Fruit fly (Drosophila melanogaster) whole organism, embryonic: Measurements from ENCODE around the gene CG42823.

Source experiments
- Adf1 ChIP-seq: fragments of 200-800 bp; sonication (Bioruptor generic); IDR thresholded peaks from 2 replicates; pipeline ENCODE4 v1.3.6; 2022; ENCODE audit warnings: missing biosample characterization, missing genetic modification characterization
- B-H2 ChIP-seq: fragments of 200-800 bp; sonication (Bioruptor generic); optimal IDR thresholded peaks from 2 replicates; lab custom pipeline; 2018; ENCODE audit warnings: missing biosample characterization, mild to moderate bottlenecking, missing genetic modification characterization
- CG10209 ChIP-seq: fragments of 200-800 bp; sonication (Bioruptor generic); optimal IDR thresholded peaks from 3 replicates; lab custom pipeline; 2017; ENCODE audit warnings: missing biosample characterization, mild to moderate bottlenecking, missing genetic modification characterization, missing genetic modification reagents
- CG10431 ChIP-seq: fragments of 200-800 bp; sonication (Bioruptor generic); optimal IDR thresholded peaks from 3 replicates; lab custom pipeline; 2018; ENCODE audit warnings: missing biosample characterization, mild to moderate bottlenecking, missing genetic modification characterization
- CG10462 ChIP-seq: fragments of 200-800 bp; sonication (Bioruptor generic); optimal IDR thresholded peaks from 2 replicates; lab custom pipeline; 2016; ENCODE audit warnings: missing biosample characterization, missing genetic modification characterization
- CG12744 ChIP-seq: fragments of 200-800 bp; sonication (Bioruptor generic); optimal IDR thresholded peaks from 2 replicates; lab custom pipeline; 2016; ENCODE audit warnings: missing biosample characterization, missing genetic modification characterization
- CG14860 ChIP-seq: fragments of 200-800 bp; sonication (Bioruptor generic); IDR thresholded peaks from 3 replicates; pipeline ENCODE4 v1.3.6; 2022; ENCODE audit warnings: missing biosample characterization, missing genetic modification characterization; ENCODE audit not compliant: partially characterized antibody
- CG18599 ChIP-seq: fragments of 200-800 bp; sonication (Bioruptor generic); optimal IDR thresholded peaks from 3 replicates; lab custom pipeline; 2017; ENCODE audit warnings: missing biosample characterization, missing genetic modification characterization, mild to moderate bottlenecking, moderate library complexity, missing genetic modification reagents
- CG30020 ChIP-seq: fragments of 200-800 bp; optimal IDR thresholded peaks from 2 replicates; lab custom pipeline; 2019; ENCODE audit warnings: missing biosample characterization, mild to moderate bottlenecking, missing genetic modification characterization, moderate library complexity
- CG3281 ChIP-seq: fragments of 200-800 bp; sonication (Bioruptor generic); optimal IDR thresholded peaks from 3 replicates; lab custom pipeline; 2017; ENCODE audit warnings: missing biosample characterization, mild to moderate bottlenecking, missing genetic modification characterization
- CG6854 ChIP-seq: fragments of 200-800 bp; sonication (Bioruptor generic); optimal IDR thresholded peaks from 3 replicates; lab custom pipeline; 2017; ENCODE audit warnings: missing biosample characterization, mild to moderate bottlenecking, missing genetic modification characterization
- CG7556 ChIP-seq: fragments of 200-800 bp; sonication (Bioruptor generic); optimal IDR thresholded peaks from 2 replicates; lab custom pipeline; 2017; ENCODE audit warnings: missing biosample characterization, mild to moderate bottlenecking, missing genetic modification characterization
- CG8290 ChIP-seq, 3 experiments: fragments of 200-800 bp; sonication (Bioruptor generic); optimal IDR thresholded peaks; 2 replicates each; lab custom pipeline; 2016 to 2019; ENCODE audit warnings: missing biosample characterization in 3 of 3, missing genetic modification characterization in 3 of 3, mild to moderate bottlenecking in 2 of 3, moderate library complexity in 1 of 3
- D19A ChIP-seq: fragments of 200-800 bp; optimal IDR thresholded peaks from 3 replicates; lab custom pipeline; 2019; ENCODE audit warnings: missing biosample characterization, mild to moderate bottlenecking, missing genetic modification characterization, moderate library complexity
- D19B ChIP-seq: fragments of 200-800 bp; sonication (Bioruptor generic); optimal IDR thresholded peaks from 2 replicates; lab custom pipeline; 2017; ENCODE audit warnings: missing biosample characterization, mild to moderate bottlenecking, missing genetic modification characterization
- Dfd ChIP-seq, 2 experiments: fragments of >200 bp; optimal IDR thresholded peaks; 2 replicates each; lab custom pipeline; 2017; ENCODE audit warnings: missing biosample characterization in 2 of 2, missing genetic modification characterization in 2 of 2
- Ets97D ChIP-seq: fragments of 200-800 bp; sonication (Bioruptor generic); optimal IDR thresholded peaks from 3 replicates; lab custom pipeline; 2016; ENCODE audit warnings: missing biosample characterization, missing genetic modification characterization
- Gug ChIP-seq: fragments of 200-800 bp; sonication (Bioruptor generic); IDR thresholded peaks from 4 replicates; pipeline ENCODE4 v1.3.6; 2022; ENCODE audit warnings: missing biosample characterization, missing genetic modification characterization
- HHEX ChIP-seq: fragments of 200-800 bp; sonication (Bioruptor generic); optimal IDR thresholded peaks from 3 replicates; lab custom pipeline; 2017; ENCODE audit warnings: missing biosample characterization, mild to moderate bottlenecking, missing genetic modification characterization, missing genetic modification reagents
- HLHmδ ChIP-seq: fragments of 200-800 bp; sonication (Bioruptor generic); optimal IDR thresholded peaks from 2 replicates; lab custom pipeline; 2018; ENCODE audit warnings: missing biosample characterization, mild to moderate bottlenecking, missing genetic modification characterization, moderate library complexity
- HmgD ChIP-seq: fragments of 200-800 bp; sonication (Bioruptor generic); optimal IDR thresholded peaks from 3 replicates; lab custom pipeline; 2016; ENCODE audit warnings: missing biosample characterization, missing genetic modification characterization
- Jarid2 ChIP-seq: fragments of 200-800 bp; sonication (Bioruptor generic); optimal IDR thresholded peaks from 3 replicates; lab custom pipeline; 2017; ENCODE audit warnings: mild to moderate bottlenecking, missing biosample characterization, missing genetic modification reagents, missing genetic modification characterization
- MESR4 ChIP-seq: fragments of 200-800 bp; sonication (Bioruptor generic); optimal IDR thresholded peaks from 2 replicates; lab custom pipeline; 2018; ENCODE audit warnings: missing biosample characterization, mild to moderate bottlenecking, missing genetic modification characterization, moderate library complexity
- Mes4 ChIP-seq: fragments of 200-800 bp; sonication (Bioruptor generic); optimal IDR thresholded peaks from 2 replicates; lab custom pipeline; 2016; ENCODE audit warnings: missing biosample characterization, missing genetic modification characterization
- Oli ChIP-seq: fragments of 200-800 bp; sonication (Bioruptor generic); optimal IDR thresholded peaks from 2 replicates; lab custom pipeline; 2018; ENCODE audit warnings: missing biosample characterization, mild to moderate bottlenecking, missing genetic modification characterization, moderate library complexity
- Ptx1 ChIP-seq: fragments of 200-800 bp; sonication (Bioruptor generic); IDR thresholded peaks from 2 replicates; pipeline ENCODE4 v1.3.6; 2022; ENCODE audit warnings: missing biosample characterization, missing genetic modification characterization
- Rfx ChIP-seq: fragments of 200-800 bp; sonication (Bioruptor generic); IDR thresholded peaks from 2 replicates; pipeline ENCODE4 v1.3.6; 2022; ENCODE audit warnings: missing biosample characterization, missing genetic modification characterization
- Sox102F ChIP-seq: fragments of 200-800 bp; sonication (Bioruptor generic); optimal IDR thresholded peaks from 2 replicates; lab custom pipeline; 2018; ENCODE audit warnings: missing biosample characterization, mild to moderate bottlenecking, missing genetic modification characterization, moderate library complexity
- YL-1 ChIP-seq: fragments of 200-800 bp; sonication (Bioruptor generic); optimal IDR thresholded peaks from 3 replicates; lab custom pipeline; 2017; ENCODE audit warnings: missing biosample characterization, mild to moderate bottlenecking, missing genetic modification characterization
- br ChIP-seq: fragments of >200 bp; optimal IDR thresholded peaks from 2 replicates; lab custom pipeline; 2017
- bsh ChIP-seq, 2 experiments: fragments of 200-800 bp; sonication (Bioruptor generic); optimal IDR thresholded peaks; 2 replicates each; lab custom pipeline; 2017 to 2018; ENCODE audit warnings: mild to moderate bottlenecking in 2 of 2, missing biosample characterization in 2 of 2, missing genetic modification characterization in 2 of 2, moderate library complexity in 1 of 2
- emc ChIP-seq: fragments of 200-800 bp; sonication (Bioruptor generic); optimal IDR thresholded peaks from 2 replicates; lab custom pipeline; 2016; ENCODE audit warnings: missing biosample characterization, missing genetic modification characterization
- ems ChIP-seq: fragments of 200-800 bp; sonication (Bioruptor generic); optimal IDR thresholded peaks from 3 replicates; lab custom pipeline; 2016; ENCODE audit warnings: missing biosample characterization, missing genetic modification characterization
- en ChIP-seq: fragments of 200-800 bp; sonication (Bioruptor generic); optimal IDR thresholded peaks from 2 replicates; lab custom pipeline; 2016; ENCODE audit warnings: missing biosample characterization, missing genetic modification characterization
- grau ChIP-seq: fragments of 200-800 bp; optimal IDR thresholded peaks from 3 replicates; lab custom pipeline; 2019; ENCODE audit warnings: missing biosample characterization, mild to moderate bottlenecking, missing genetic modification characterization, moderate library complexity
- gt ChIP-seq: fragments of 200-800 bp; sonication (Bioruptor generic); IDR thresholded peaks from 2 replicates; pipeline ENCODE4 v1.3.6; 2022; ENCODE audit warnings: missing biosample characterization, missing genetic modification characterization
- hbn ChIP-seq: fragments of 200-800 bp; sonication (Bioruptor generic); IDR thresholded peaks from 2 replicates; pipeline ENCODE4 v1.3.6; 2022; ENCODE audit warnings: missing biosample characterization, missing genetic modification characterization; ENCODE audit not compliant: partially characterized antibody
- ind ChIP-seq: fragments of 200-800 bp; sonication (Bioruptor generic); optimal IDR thresholded peaks from 3 replicates; lab custom pipeline; 2016; ENCODE audit warnings: missing biosample characterization, missing genetic modification characterization
- kah ChIP-seq: fragments of 200-800 bp; sonication (Bioruptor generic); optimal IDR thresholded peaks from 2 replicates; lab custom pipeline; 2018; ENCODE audit warnings: missing biosample characterization, mild to moderate bottlenecking, missing genetic modification characterization
- nmo ChIP-seq: fragments of 200-800 bp; sonication (Bioruptor generic); optimal IDR thresholded peaks from 2 replicates; lab custom pipeline; 2018; ENCODE audit warnings: missing biosample characterization, mild to moderate bottlenecking, missing genetic modification characterization, moderate library complexity
- org-1 ChIP-seq: fragments of 200-800 bp; sonication (Bioruptor generic); optimal IDR thresholded peaks from 2 replicates; lab custom pipeline; 2017; ENCODE audit warnings: missing biosample characterization, missing genetic modification characterization
- pan ChIP-seq, 4 experiments: fragments of >200 bp in 3 of 4; fragments of 200-800 bp in 1 of 4; sonication (Bioruptor generic) in 1 of 4; optimal IDR thresholded peaks in 3 of 4; IDR thresholded peaks in 1 of 4; 2 replicates each; pipeline versions ENCODE4 v1.3.6 to Lab custom; 2017 to 2022; ENCODE audit warnings: missing biosample characterization in 2 of 4, missing genetic modification characterization in 2 of 4, mixed read lengths in 1 of 4
- pho ChIP-seq: fragments of 200-800 bp; sonication (Bioruptor generic); optimal IDR thresholded peaks from 2 replicates; lab custom pipeline; 2016; ENCODE audit warnings: missing biosample characterization, missing genetic modification characterization
- ro ChIP-seq: fragments of 200-800 bp; sonication (Bioruptor generic); IDR thresholded peaks from 2 replicates; pipeline ENCODE4 v1.3.6; 2022; ENCODE audit warnings: missing biosample characterization, missing genetic modification characterization
- salm ChIP-seq: fragments of 200-800 bp; sonication (Bioruptor generic); optimal IDR thresholded peaks from 2 replicates; lab custom pipeline; 2018; ENCODE audit warnings: missing biosample characterization, mild to moderate bottlenecking, missing genetic modification characterization
- stwl ChIP-seq: fragments of 200-800 bp; sonication (Bioruptor generic); optimal IDR thresholded peaks from 3 replicates; lab custom pipeline; 2018; ENCODE audit warnings: missing biosample characterization, mild to moderate bottlenecking, missing genetic modification characterization, moderate library complexity
- trem ChIP-seq: fragments of 200-800 bp; optimal IDR thresholded peaks from 3 replicates; lab custom pipeline; 2019; ENCODE audit warnings: missing biosample characterization, mild to moderate bottlenecking, missing genetic modification characterization, moderate library complexity
- wdn ChIP-seq: fragments of 200-800 bp; sonication (Bioruptor generic); IDR thresholded peaks from 2 replicates; pipeline ENCODE4 v1.3.6; 2022; ENCODE audit warnings: missing biosample characterization, missing genetic modification characterization

The CG42823 gene

dm6 chr3R:17394318-17395188 lies 10.4 kb downstream of the CG42823 start, which contains the start of gene CREG (continued):
- no peak for TF ChIP-seq CG12744 (GFP tag; lab: Kevin White, UChicago)
- TF ChIP-seq Sox102F (GFP tag; lab: Kevin White, UChicago), result peak; percentile 24
- no peak for TF ChIP-seq CG8290 (GFP tag; optimal IDR thresholded peaks at IDR 0.05; lab: Kevin White, UChicago)
- TF ChIP-seq CG8290 (tag; optimal IDR thresholded peaks at IDR 0.05; lab: Kevin White, UChicago), result no peak
- no peak for TF ChIP-seq emc (GFP tag; lab: Kevin White, UChicago)
- no peak for TF ChIP-seq HLHmδ (GFP tag; lab: Kevin White, UChicago)
- peak; percentile 28 for TF ChIP-seq CG7556 (GFP tag; lab: Kevin White, UChicago)
- TF ChIP-seq YL-1 (GFP tag; lab: Kevin White, UChicago), result peak; percentile 32
- TF ChIP-seq gt (GFP tag; lab: Robert Waterston, UW), result no peak
- TF ChIP-seq kah (GFP tag; lab: Kevin White, UChicago), result no peak
- TF ChIP-seq HmgD, result no peak
- peak in 1 of 2 experiments; percentile 64 for TF ChIP-seq pan (optimal IDR thresholded peaks at IDR 0.05; lab: Kevin White, UChicago)
- TF ChIP-seq pan (GFP tag; optimal IDR thresholded peaks at IDR 0.05 in 1 of 2, IDR thresholded peaks at IDR 0.05 in 1 of 2), result peak in 1 of 2 experiments; percentile 77
- TF ChIP-seq Jarid2, result no peak
- TF ChIP-seq ind (GFP tag; lab: Kevin White, UChicago), result peak; percentile 6
- TF ChIP-seq HHEX (GFP tag; lab: Kevin White, UChicago), result no peak
- no peak for TF ChIP-seq pho
- peak; percentile 47 for TF ChIP-seq nmo (GFP tag; lab: Kevin White, UChicago)
- no peak for TF ChIP-seq CG6854
- peak; percentile 16 for TF ChIP-seq Oli (tag; lab: Kevin White, UChicago)
- TF ChIP-seq Mes4 (GFP tag; lab: Kevin White, UChicago), result no peak
- no peak for TF ChIP-seq ems (GFP tag; lab: Kevin White, UChicago)
- TF ChIP-seq ro, result no peak
- no peak for TF ChIP-seq MESR4
- TF ChIP-seq stwl (tag; lab: Kevin White, UChicago), result no peak
- no peak for TF ChIP-seq en (GFP tag; lab: Kevin White, UChicago)
- no peak for TF ChIP-seq CG10462 (GFP tag; lab: Kevin White, UChicago)
- no peak for TF ChIP-seq bsh (GFP tag; optimal IDR thresholded peaks at IDR 0.05; lab: Kevin White, UChicago)
- TF ChIP-seq Ets97D (GFP tag; lab: Kevin White, UChicago), result no peak
- peak; percentile 21 for TF ChIP-seq D19A (tag; lab: Kevin White, UChicago)
- TF ChIP-seq grau, result peak; percentile 40
- peak; percentile 6 for TF ChIP-seq org-1
- TF ChIP-seq Ptx1 (GFP tag; lab: Robert Waterston, UW), result 0 out of 2 replicates have a peak, but pooled peaks have one; percentile 31
- 0 out of 2 replicates have a peak, but pooled peaks have one; percentile 4 for TF ChIP-seq Rfx (GFP tag; lab: Robert Waterston, UW)
- no peak; the same call in 3 of the 4 replicates for TF ChIP-seq Gug (GFP tag; lab: Robert Waterston, UW)
- no peak for TF ChIP-seq CG3281 (GFP tag; lab: Kevin White, UChicago)
- TF ChIP-seq CG18599 (GFP tag; lab: Kevin White, UChicago), result no peak
- TF ChIP-seq hbn (GFP tag; lab: Robert Waterston, UW), result no peak
- no peak for TF ChIP-seq CG10209 (GFP tag; lab: Kevin White, UChicago)
- no peak for TF ChIP-seq Adf1 (GFP tag; lab: Robert Waterston, UW)
- no peak for TF ChIP-seq CG30020 (tag; lab: Kevin White, UChicago)
- no peak for TF ChIP-seq salm (tag; lab: Kevin White, UChicago)
- no peak for TF ChIP-seq Dfd (GFP tag; optimal IDR thresholded peaks at IDR 0.05; lab: Kevin White, UChicago)
- peak; percentile 96 for TF ChIP-seq D19B (GFP tag; lab: Kevin White, UChicago)
- no peak for TF ChIP-seq br (lab: Kevin White, UChicago)
- TF ChIP-seq CG14860 (GFP tag; lab: Robert Waterston, UW), result no peak
- no peak for TF ChIP-seq CG10431
- no peak for TF ChIP-seq wdn
- TF ChIP-seq trem (tag; lab: Kevin White, UChicago), result no peak
- no peak for TF ChIP-seq B-H2
